Fruit fly (Drosophila melanogaster) whole organism, adult: ENCODE data around the gene CG33307.

Experiments
- CG1620 ChIP-seq: fragments of 200-800 bp; sonication (Bioruptor generic); optimal IDR thresholded peaks from 2 replicates; lab custom pipeline; 2016; ENCODE audit warnings: missing biosample characterization, missing genetic modification characterization
- cic ChIP-seq: fragments of 200-800 bp; sonication (Bioruptor generic); optimal IDR thresholded peaks from 2 replicates; lab custom pipeline; 2017; ENCODE audit warnings: missing biosample characterization, mild to moderate bottlenecking, missing genetic modification characterization, moderate library complexity

- TF ChIP-seq CG1620 (no peak), cic (GFP tag; lab: Kevin White, UChicago) (no peak)
These were observed at the start of gene CG33307 for dm6 chr2L:13841508-13841907.
